Worm (Caenorhabditis elegans) whole organism, L3 larva: ENCODE results near the gene srg-60.

Experiments used
- ZK546.5 ChIP-seq: sonication (generic microtip); optimal IDR thresholded peaks from 2 replicates; lab custom pipeline; 2017; ENCODE audit warnings: missing biosample characterization, missing genetic modification characterization
- aly-2 ChIP-seq: fragments of 150-350 bp; optimal IDR thresholded peaks from 2 replicates; lab custom pipeline; 2014; ENCODE audit warnings: missing biosample characterization, missing genetic modification characterization
- ama-1 ChIP-seq: fragments of 150-350 bp; optimal IDR thresholded peaks from 2 replicates; lab custom pipeline; 2018
- ceh-28 ChIP-seq: fragments of 150-350 bp; optimal IDR thresholded peaks from 2 replicates; lab custom pipeline; 2014; ENCODE audit warnings: missing biosample characterization, missing genetic modification reagents, missing genetic modification characterization
- daf-12 ChIP-seq: fragments of 150-350 bp; optimal IDR thresholded peaks from 2 replicates; lab custom pipeline; 2014; ENCODE audit warnings: missing biosample characterization, missing genetic modification reagents, missing genetic modification characterization
- egl-27 ChIP-seq: sonication (generic microtip); optimal IDR thresholded peaks from 4 replicates; lab custom pipeline; 2017; ENCODE audit warnings: missing biosample characterization, missing genetic modification reagents, missing genetic modification characterization
- elt-2 ChIP-seq: sonication (generic microtip); optimal IDR thresholded peaks from 2 replicates; lab custom pipeline; 2016; ENCODE audit warnings: missing genetic modification reagents, mild to moderate bottlenecking, missing genetic modification characterization, missing compliant biosample characterization
- fkh-2 ChIP-seq: fragments of 150-350 bp; optimal IDR thresholded peaks from 2 replicates; lab custom pipeline; 2014; ENCODE audit warnings: missing biosample characterization, missing genetic modification reagents, missing genetic modification characterization
- nhr-237 ChIP-seq: fragments of 150-350 bp; optimal IDR thresholded peaks from 2 replicates; lab custom pipeline; 2014; ENCODE audit warnings: missing biosample characterization, missing genetic modification characterization
- nhr-25 ChIP-seq: sonication (generic microtip); optimal IDR thresholded peaks from 2 replicates; lab custom pipeline; 2017; ENCODE audit warnings: missing biosample characterization, missing genetic modification characterization
- sea-2 ChIP-seq: fragments of 150-350 bp; sonication (generic microtip); optimal IDR thresholded peaks from 4 replicates; lab custom pipeline; 2014; ENCODE audit warnings: missing biosample characterization, missing genetic modification reagents, missing genetic modification characterization
- snpc-4 ChIP-seq: fragments of 150-350 bp; optimal IDR thresholded peaks from 2 replicates; lab custom pipeline; 2014; ENCODE audit warnings: missing biosample characterization, missing genetic modification characterization
- tbx-2 ChIP-seq: sonication (generic microtip); optimal IDR thresholded peaks from 2 replicates; lab custom pipeline; 2016; ENCODE audit warnings: mild to moderate bottlenecking, missing genetic modification characterization, missing compliant biosample characterization
- zag-1 ChIP-seq: fragments of 150-350 bp; optimal IDR thresholded peaks from 2 replicates; lab custom pipeline; 2014; ENCODE audit warnings: missing biosample characterization, missing genetic modification characterization

DNA sequence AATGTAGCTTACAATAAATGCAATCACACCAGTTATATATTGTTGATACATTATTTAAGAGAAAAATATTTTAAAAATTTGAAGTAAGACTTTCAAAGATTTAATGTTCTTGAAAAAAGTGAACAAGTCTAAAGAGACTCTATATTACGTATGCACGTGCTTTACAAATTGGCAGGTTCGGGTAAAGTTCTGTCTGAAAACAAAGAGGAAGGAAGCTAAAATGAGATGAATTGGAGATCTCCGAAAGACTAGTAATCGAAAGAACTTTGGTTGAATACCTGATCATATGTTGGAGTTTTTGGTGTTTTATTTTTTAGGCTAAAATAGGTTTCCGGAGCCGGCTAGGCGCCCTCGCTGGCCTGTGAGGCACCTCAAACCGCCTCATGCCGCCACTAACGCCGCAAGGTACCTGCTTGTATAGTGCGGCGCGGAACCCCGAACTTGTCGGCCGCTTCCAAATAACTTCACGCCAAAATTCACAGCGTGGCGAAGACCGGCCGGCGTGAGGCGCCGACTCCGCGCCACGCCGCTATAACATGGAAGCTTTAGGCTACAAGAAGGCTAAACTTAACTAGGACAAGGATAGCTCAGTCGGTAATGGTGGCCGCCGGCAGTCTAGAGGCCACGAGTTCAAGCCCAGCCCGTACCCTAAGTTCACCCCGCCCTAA, 34.9 kb upstream of the srg-60 start, which contains the start of gene srx-28:
- TF ChIP-seq nhr-25 (tag; lab: Kevin White, UChicago) (no peak), aly-2 (tag; lab: Kevin White, UChicago) (no peak), snpc-4 (tag; lab: Kevin White, UChicago) (no peak), daf-12 (tag; lab: Kevin White, UChicago) (no peak), ceh-28 (no peak), sea-2 (GFP tag; lab: Kevin White, UChicago) (no peak), ama-1 (no peak), egl-27 (no peak), ZK546.5 (tag; lab: Kevin White, UChicago) (no peak), tbx-2 (tag; lab: Kevin White, UChicago) (no peak), fkh-2 (tag; lab: Kevin White, UChicago) (no peak), nhr-237 (tag; lab: Kevin White, UChicago) (no peak), zag-1 (no peak), elt-2 (tag; lab: Kevin White, UChicago) (no peak)
